Worm (Caenorhabditis elegans): Measurements from ENCODE around the gene nhr-258.

nhr-258 gene

ce11 chrIV:8016694-8017093 lies 28.0 kb upstream of the nhr-258 start, which contains the start of gene elpc-4:
Gene elpc-4, plus strand, starts transcription at chrIV:8016994.
- TF ChIP-seq nhr-25 (tag; optimal IDR thresholded peaks at IDR 0.05) (no peak), ztf-4 (tag; optimal IDR thresholded peaks at IDR 0.05) (no peak)

ce11 chrIV:8019772-8020496 lies 24.8 kb upstream of the nhr-258 start, which contains the start of gene dnc-4:
Gene dnc-4, minus strand, starts transcription at chrIV:8019808.
- TF ChIP-seq R02D3.7 (tag; optimal IDR thresholded peaks at IDR 0.05) (no peak), unc-62 (GFP tag; optimal IDR thresholded peaks at IDR 0.05) (no peak), alr-1 (tag; optimal IDR thresholded peaks at IDR 0.05) (no peak), nhr-12 (tag; optimal IDR thresholded peaks at IDR 0.05) (no peak), peb-1 (tag; optimal IDR thresholded peaks at IDR 0.05) (no peak), ama-1 (optimal IDR thresholded peaks at IDR 0.05) (no peak), lsy-2 (tag; optimal IDR thresholded peaks at IDR 0.05) (peak in 1 of 2 experiments; percentile 34), unc-55 (GFP tag; optimal IDR thresholded peaks at IDR 0.05) (peak; percentile 51), C34F6.9 (tag; optimal IDR thresholded peaks at IDR 0.05) (peak; percentile 40), nhr-11 (tag; optimal IDR thresholded peaks at IDR 0.05) (no peak), nhr-25 (tag; optimal IDR thresholded peaks at IDR 0.05) (no peak), ZK546.5 (tag; optimal IDR thresholded peaks at IDR 0.05) (no peak), sem-4 (tag; optimal IDR thresholded peaks at IDR 0.05) (no peak), ztf-11 (tag; optimal IDR thresholded peaks at IDR 0.05) (no peak), nhr-237 (tag; optimal IDR thresholded peaks at IDR 0.05) (no peak), elt-3 (tag; optimal IDR thresholded peaks at IDR 0.05) (no peak), mab-5 (tag; optimal IDR thresholded peaks at IDR 0.05) (no peak)

- no peak for TF ChIP-seq lin-13 (GFP tag; optimal IDR thresholded peaks at IDR 0.05)
- no peak for TF ChIP-seq unc-39 (tag; optimal IDR thresholded peaks at IDR 0.05)
- no peak for TF ChIP-seq egl-27 (tag; optimal IDR thresholded peaks at IDR 0.05)
- TF ChIP-seq fos-1 (tag; optimal IDR thresholded peaks at IDR 0.05): no peak
- TF ChIP-seq nhr-77 (tag; optimal IDR thresholded peaks at IDR 0.05): no peak
- TF ChIP-seq elt-1 (tag; optimal IDR thresholded peaks at IDR 0.05): no peak
- TF ChIP-seq nhr-10 (tag; optimal IDR thresholded peaks at IDR 0.05): no peak
Observed at ce11 chrIV:8022035-8022673, 22.6 kb upstream of the nhr-258 start, which contains the start of gene C26B2.2. Gene C26B2.2, minus strand, starts transcription at chrIV:8022122.

ce11 chrIV:8023861-8024260 lies 20.9 kb upstream of the nhr-258 start:
- peak; percentile 58 for TF ChIP-seq fos-1 (tag; optimal IDR thresholded peaks at IDR 0.05)
- TF ChIP-seq crh-2 (tag; optimal IDR thresholded peaks at IDR 0.05): peak; percentile 29
- TF ChIP-seq R02D3.7 (tag; optimal IDR thresholded peaks at IDR 0.05): no peak
- TF ChIP-seq unc-62 (GFP tag; optimal IDR thresholded peaks at IDR 0.05): no peak
- no peak for TF ChIP-seq snpc-4 (tag; optimal IDR thresholded peaks at IDR 0.05)
- no peak for TF ChIP-seq F13H6.1 (tag; optimal IDR thresholded peaks at IDR 0.05)

DNA sequence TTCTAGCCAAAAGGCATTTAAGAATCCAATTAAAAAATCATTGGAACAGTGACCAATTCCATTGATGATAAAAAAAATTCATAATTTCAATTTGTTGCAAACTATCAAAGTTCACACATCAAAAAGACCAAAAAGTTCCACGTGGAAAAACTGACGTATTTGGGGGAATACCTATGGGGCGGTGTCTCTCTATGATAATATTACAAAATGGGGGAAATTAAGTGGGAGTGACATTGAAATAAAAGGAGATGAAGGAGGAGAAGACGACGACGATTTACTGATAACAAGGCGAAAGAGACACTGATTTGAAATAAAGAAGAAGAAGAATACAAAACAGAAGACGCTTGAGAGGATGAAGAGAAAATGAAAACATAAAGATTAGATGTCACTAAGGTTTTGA lies 18.4 kb upstream of the nhr-258 start:
- TF ChIP-seq crh-2 (tag; optimal IDR thresholded peaks at IDR 0.05) (peak; percentile 81), nhr-25 (tag; optimal IDR thresholded peaks at IDR 0.05) (peak; percentile 49), gmeb-1 (tag; optimal IDR thresholded peaks at IDR 0.05) (peak; percentile 1), egl-27 (tag; optimal IDR thresholded peaks at IDR 0.05) (peak; percentile 65), ceh-82 (tag; optimal IDR thresholded peaks at IDR 0.05) (no peak), Y55F3AM.14 (GFP tag; optimal IDR thresholded peaks at IDR 0.05) (no peak), peb-1 (tag; optimal IDR thresholded peaks at IDR 0.05) (no peak), F13H6.1 (tag; optimal IDR thresholded peaks at IDR 0.05) (peak; percentile 20), unc-39 (tag; optimal IDR thresholded peaks at IDR 0.05) (no peak), unc-62 (GFP tag; optimal IDR thresholded peaks at IDR 0.05) (no peak), sma-9 (GFP tag; optimal IDR thresholded peaks at IDR 0.05) (peak; percentile 89), sma-9 (tag; optimal IDR thresholded peaks at IDR 0.05) (no peak), ama-1 (optimal IDR thresholded peaks at IDR 0.05) (no peak), lin-11 (tag; optimal IDR thresholded peaks at IDR 0.05) (no peak), sma-3 (GFP tag; optimal IDR thresholded peaks at IDR 0.05) (peak; percentile 41), ztf-1 (GFP tag; conservative IDR thresholded peaks at IDR 0.05) (no peak), nhr-11 (tag; optimal IDR thresholded peaks at IDR 0.05) (no peak), fos-1 (tag; optimal IDR thresholded peaks at IDR 0.05) (peak; percentile 56), nhr-12 (tag; optimal IDR thresholded peaks at IDR 0.05) (no peak), nhr-21 (tag; optimal IDR thresholded peaks at IDR 0.05) (peak; percentile 24), unc-55 (GFP tag; optimal IDR thresholded peaks at IDR 0.05) (no peak), nhr-23 (tag; optimal IDR thresholded peaks at IDR 0.05) (no peak), ZK546.5 (tag; optimal IDR thresholded peaks at IDR 0.05) (no peak), mdl-1 (tag; optimal IDR thresholded peaks at IDR 0.05) (peak in 1 of 2 experiments; percentile 40), elt-3 (tag; optimal IDR thresholded peaks at IDR 0.05) (no peak), lin-13 (GFP tag; optimal IDR thresholded peaks at IDR 0.05) (no peak), ceh-16 (tag; optimal IDR thresholded peaks at IDR 0.05) (no peak), skn-1 (tag; optimal IDR thresholded peaks at IDR 0.05) (no peak)

Data from whole organism, L2 larva.